Worm (Caenorhabditis elegans): ENCODE results near the gene F08D12.3.

F08D12.3 gene

ce11 chrII:2804949-2805348 is 25.6 kb downstream of the F08D12.3 start:
- TF ChIP-seq pha-4 (tag; optimal IDR thresholded peaks at IDR 0.05): no peak
- TF ChIP-seq gei-17 (GFP tag; optimal IDR thresholded peaks at IDR 0.05): no peak
- TF ChIP-seq ceh-100 (GFP tag; IDR thresholded peaks at IDR 0.05): peak; percentile 10; the same call in 1 of the 2 replicates
- no peak for TF ChIP-seq Y79H2A.3 (GFP tag; conservative IDR thresholded peaks at IDR 0.05)
- no peak for TF ChIP-seq ztf-26 (tag; optimal IDR thresholded peaks at IDR 0.05)
- TF ChIP-seq mcd-1 (GFP tag; IDR thresholded peaks at IDR 0.05): 0 out of 2 replicates have a peak, but pooled peaks have one; percentile 25
- peak; percentile 65 for TF ChIP-seq nhr-80 (tag; optimal IDR thresholded peaks at IDR 0.05)
- no peak for TF ChIP-seq cebp-1 (GFP tag; IDR thresholded peaks at IDR 0.05)
- peak; percentile 46 for TF ChIP-seq cebp-1 (tag; optimal IDR thresholded peaks at IDR 0.05)
- TF ChIP-seq unc-62 (GFP tag; optimal IDR thresholded peaks at IDR 0.05): no peak
- TF ChIP-seq cebp-2 (GFP tag; IDR thresholded peaks at IDR 0.05): no peak
- no peak for TF ChIP-seq rec-8 (tag; optimal IDR thresholded peaks at IDR 0.05)
- 0 out of 2 replicates have a peak, but pooled peaks have one; percentile 29 for TF ChIP-seq Y53G8AR.9 (GFP tag; conservative IDR thresholded peaks at IDR 0.05)
- TF ChIP-seq ceh-27 (GFP tag; optimal IDR thresholded peaks at IDR 0.05): no peak
- TF ChIP-seq hmg-1.2 (GFP tag; IDR thresholded peaks at IDR 0.05): peak; percentile 81
- TF ChIP-seq let-526 (GFP tag; IDR thresholded peaks at IDR 0.05): 0 out of 2 replicates have a peak, but pooled peaks have one; percentile 30

DNA sequence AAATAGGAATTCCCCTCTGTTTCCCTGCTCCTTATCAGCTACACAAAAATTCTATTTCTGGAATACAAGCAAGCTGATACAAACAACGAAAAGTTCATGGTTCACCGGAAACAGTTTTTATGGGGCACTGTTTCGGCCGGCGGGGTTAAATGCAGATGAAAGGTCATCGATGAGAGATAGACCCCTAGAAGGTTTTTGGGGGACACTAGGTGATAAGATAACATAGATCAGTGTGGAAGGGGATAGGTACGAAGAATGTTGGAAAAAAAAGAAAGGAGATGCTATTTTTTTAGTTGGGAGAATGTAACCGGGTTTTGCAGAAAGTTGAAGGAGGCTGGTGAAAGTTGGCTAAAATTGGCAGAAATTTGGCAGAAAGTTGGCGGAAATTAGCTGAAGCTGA is 26.2 kb downstream of the F08D12.3 start:
- TF ChIP-seq F22D6.2 (tag; optimal IDR thresholded peaks at IDR 0.05) (no peak), mxl-1 (tag; optimal IDR thresholded peaks at IDR 0.05) (no peak), B0035.1 (tag; optimal IDR thresholded peaks at IDR 0.05) (no peak), nfyb-1 (GFP tag; IDR thresholded peaks at IDR 0.05) (no peak), bed-1 (GFP tag; IDR thresholded peaks at IDR 0.05) (no peak), lsy-27 (tag; optimal IDR thresholded peaks at IDR 0.05; ENCODE audit: borderline replicate concordance, insufficient read depth) (no peak), Y53G8AR.9 (GFP tag; conservative IDR thresholded peaks at IDR 0.05) (no peak), ceh-79 (tag; optimal IDR thresholded peaks at IDR 0.05) (no peak), ekl-4 (GFP tag; IDR thresholded peaks at IDR 0.05) (no peak), ztf-3 (GFP tag; optimal IDR thresholded peaks at IDR 0.05) (no peak), snpc-4 (GFP tag; optimal IDR thresholded peaks at IDR 0.05) (no peak), snpc-4 (tag; optimal IDR thresholded peaks at IDR 0.05) (no peak), nhr-80 (tag; optimal IDR thresholded peaks at IDR 0.05) (no peak), unc-130 (GFP tag; optimal IDR thresholded peaks at IDR 0.05) (no peak), ccch-3 (GFP tag; optimal IDR thresholded peaks at IDR 0.05) (no peak), sea-2 (GFP tag; IDR thresholded peaks at IDR 0.05) (no peak), K12H6.12 (tag; optimal IDR thresholded peaks at IDR 0.05) (no peak), lin-26 (GFP tag; IDR thresholded peaks at IDR 0.05) (no peak), zim-3 (tag; optimal IDR thresholded peaks at IDR 0.05) (no peak), egl-18 (GFP tag; IDR thresholded peaks at IDR 0.05) (no peak), repo-1 (tag; optimal IDR thresholded peaks at IDR 0.05) (no peak)

DNA sequence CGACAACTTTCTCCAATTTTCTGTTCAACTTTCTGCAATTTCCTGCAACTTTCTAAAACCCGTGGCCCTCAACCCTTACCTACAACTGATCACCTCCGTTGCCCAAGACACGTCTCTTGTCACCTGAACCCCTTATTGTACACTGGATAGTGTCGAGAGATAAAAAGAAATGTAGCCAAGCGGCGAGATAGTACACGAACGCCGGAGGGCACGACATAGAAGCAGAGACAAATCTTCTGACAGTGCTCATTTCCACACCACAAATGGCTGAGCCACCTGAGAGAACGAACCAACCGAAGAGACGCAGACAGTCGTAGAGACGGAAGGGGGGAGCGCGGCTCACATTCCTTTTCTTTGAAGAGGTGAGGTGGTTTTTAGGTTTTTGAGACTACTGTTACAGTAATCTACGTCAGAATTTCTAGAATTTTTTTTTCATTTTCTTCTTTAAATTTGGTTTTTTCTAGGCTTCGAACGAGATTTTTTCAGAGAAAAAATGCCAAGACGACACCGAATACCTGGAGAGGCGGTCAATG is 28.4 kb downstream of the F08D12.3 start, which contains the start of gene K12H6.12:
TSS of gene K12H6.12 (plus strand) at position 483 of the 533 bp plus-strand sequence.
- TF ChIP-seq zfh-2 (GFP tag; conservative IDR thresholded peaks at IDR 0.05) (0 out of 2 replicates have a peak, but pooled peaks have one; percentile 43), Y95B8A.8 (GFP tag; IDR thresholded peaks at IDR 0.05) (no peak), B0261.1 (tag; optimal IDR thresholded peaks at IDR 0.05) (no peak), athp-1 (tag; optimal IDR thresholded peaks at IDR 0.05) (no peak), hmg-1.2 (GFP tag; IDR thresholded peaks at IDR 0.05) (peak; percentile 80), efl-1 (GFP tag; optimal IDR thresholded peaks at IDR 0.05) (no peak)

Data from whole organism, young adult.